Fruit fly (Drosophila melanogaster) whole organism, pupa: Measurements from ENCODE around the gene Spc25.

Experiments used
- CG13204 ChIP-seq: fragments of 200-800 bp; sonication (Bioruptor generic); optimal IDR thresholded peaks from 2 replicates; lab custom pipeline; 2018; ENCODE audit warnings: missing biosample characterization, mild to moderate bottlenecking, missing genetic modification characterization, moderate library complexity
- CG14655 ChIP-seq: fragments of 200-800 bp; sonication (Bioruptor generic); optimal IDR thresholded peaks from 3 replicates; lab custom pipeline; 2017; ENCODE audit warnings: mild to moderate bottlenecking, missing biosample characterization, missing genetic modification reagents, missing genetic modification characterization
- CG15710 ChIP-seq: fragments of 200-800 bp; sonication (Bioruptor generic); optimal IDR thresholded peaks from 2 replicates; lab custom pipeline; 2018; ENCODE audit warnings: missing biosample characterization, mild to moderate bottlenecking, missing genetic modification characterization, moderate library complexity
- CG17806 ChIP-seq: fragments of 200-800 bp; sonication (Bioruptor generic); optimal IDR thresholded peaks from 2 replicates; lab custom pipeline; 2018; ENCODE audit warnings: missing biosample characterization, mild to moderate bottlenecking, missing genetic modification characterization, moderate library complexity
- CG32121 ChIP-seq: fragments of 200-800 bp; sonication (Bioruptor generic); IDR thresholded peaks from 2 replicates; pipeline ENCODE4 v1.3.6; 2022; ENCODE audit warnings: missing biosample characterization, missing genetic modification characterization
- CG9948 ChIP-seq: fragments of 200-800 bp; sonication (Bioruptor generic); optimal IDR thresholded peaks from 2 replicates; lab custom pipeline; 2018; ENCODE audit warnings: missing biosample characterization, mild to moderate bottlenecking, missing genetic modification characterization, moderate library complexity
- D1 ChIP-seq: fragments of 200-800 bp; sonication (Bioruptor generic); optimal IDR thresholded peaks from 2 replicates; lab custom pipeline; 2018; ENCODE audit warnings: missing biosample characterization, mild to moderate bottlenecking, missing genetic modification characterization, moderate library complexity
- EcR ChIP-seq: fragments of 200-800 bp; sonication (Bioruptor generic); optimal IDR thresholded peaks from 3 replicates; lab custom pipeline; 2019; ENCODE audit warnings: missing biosample characterization, missing genetic modification characterization, mild to moderate bottlenecking, moderate library complexity, missing genetic modification reagents
- Pif1A ChIP-seq: fragments of 200-800 bp; sonication (Bioruptor generic); optimal IDR thresholded peaks from 3 replicates; lab custom pipeline; 2016; ENCODE audit warnings: missing biosample characterization, missing genetic modification characterization
- Snoo ChIP-seq: fragments of 200-800 bp; sonication (Bioruptor generic); optimal IDR thresholded peaks from 3 replicates; lab custom pipeline; 2017; ENCODE audit warnings: missing biosample characterization, mild to moderate bottlenecking, missing genetic modification characterization, inconsistent platforms
- fd96Ca ChIP-seq: fragments of 200-800 bp; sonication (Bioruptor generic); IDR thresholded peaks from 3 replicates; pipeline ENCODE4 v1.3.6; 2022; ENCODE audit warnings: missing biosample characterization, missing genetic modification characterization
- gl ChIP-seq: fragments of 200-800 bp; sonication (Bioruptor generic); optimal IDR thresholded peaks from 2 replicates; lab custom pipeline; 2018; ENCODE audit warnings: missing biosample characterization, mild to moderate bottlenecking, missing genetic modification characterization
- rn ChIP-seq: fragments of 200-800 bp; sonication (Bioruptor generic); IDR thresholded peaks from 2 replicates; pipeline ENCODE4 v1.3.6; 2022; ENCODE audit warnings: missing biosample characterization, missing genetic modification characterization

DNA sequence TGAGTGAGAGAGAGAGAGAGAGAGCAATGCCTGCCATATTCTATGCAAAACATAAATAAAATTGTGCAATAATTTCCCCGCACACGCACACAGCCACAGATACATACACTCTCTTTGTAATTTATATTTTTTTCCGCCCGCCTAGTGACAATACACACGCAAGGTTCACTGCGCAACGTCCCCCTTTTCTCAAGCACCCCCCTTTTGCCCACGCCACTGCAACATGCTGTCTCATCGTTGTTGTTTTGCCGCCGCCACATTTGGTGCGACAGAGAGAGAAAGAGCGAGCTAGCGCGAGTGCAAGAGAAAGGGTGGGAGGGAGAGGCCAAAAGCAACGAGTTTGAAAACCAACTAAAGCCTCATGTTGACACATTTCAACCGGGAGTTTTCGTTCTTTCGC, 50.8 kb downstream of the Spc25 start:
- TF ChIP-seq gl (tag; lab: Kevin White, UChicago): peak; percentile 58
- peak; percentile 72 for TF ChIP-seq EcR
- TF ChIP-seq Pif1A (GFP tag; lab: Kevin White, UChicago): peak; percentile 75
- peak; percentile 43; the same call in 1 of the 2 replicates for TF ChIP-seq rn (GFP tag; lab: Robert Waterston, UW)
- no peak for TF ChIP-seq D1
- TF ChIP-seq CG9948 (tag; lab: Kevin White, UChicago): peak; percentile 47
- TF ChIP-seq CG17806 (tag; lab: Kevin White, UChicago): peak; percentile 56
- TF ChIP-seq CG14655 (GFP tag; lab: Kevin White, UChicago): no peak
- peak; percentile 65 for TF ChIP-seq CG15710 (tag; lab: Kevin White, UChicago)
- TF ChIP-seq CG32121 (GFP tag; lab: Robert Waterston, UW): peak; percentile 91
- peak; percentile 90 for TF ChIP-seq fd96Ca (GFP tag; lab: Robert Waterston, UW)
- peak; percentile 47 for TF ChIP-seq CG13204 (GFP tag; lab: Kevin White, UChicago)
- peak; percentile 47 for TF ChIP-seq Snoo
